Worm (Caenorhabditis elegans): ENCODE data around the gene dnj-19.

The dnj-19 gene

DNA sequence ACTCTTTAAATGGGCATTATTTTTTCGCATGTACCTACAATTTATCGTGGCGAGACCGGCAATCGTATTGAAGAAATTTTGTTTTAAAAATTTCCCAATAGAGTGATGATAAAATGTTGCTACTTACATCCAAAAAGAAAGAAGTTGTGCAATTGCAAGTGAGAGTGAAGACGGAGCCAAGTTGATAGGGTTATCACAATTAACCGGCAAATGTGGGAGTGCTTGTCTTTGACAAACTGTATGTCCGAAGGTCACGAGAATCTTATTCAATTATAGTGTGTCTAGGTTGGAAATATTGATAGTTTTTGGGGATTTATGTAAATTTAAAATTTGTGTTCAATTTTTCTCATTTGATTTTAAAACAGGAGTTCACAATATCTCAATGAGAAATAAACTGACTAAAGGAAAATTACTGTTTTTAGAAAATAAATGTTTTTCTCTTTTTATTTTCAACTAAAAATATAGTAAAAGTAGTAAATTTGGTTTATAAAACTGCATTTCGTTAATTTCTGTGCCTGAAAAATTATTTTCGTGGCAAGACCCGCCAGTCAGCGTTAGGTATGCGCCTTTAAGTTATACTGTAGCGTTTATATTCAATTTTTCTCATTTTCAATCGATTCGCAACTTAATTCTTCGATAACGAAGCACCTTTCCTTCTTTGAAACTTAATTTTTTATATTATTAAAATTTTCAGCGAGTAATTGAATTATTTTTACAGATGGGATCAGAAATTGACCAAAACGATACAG, 9.1 kb upstream of the dnj-19 start, which contains the start of the genes hpo-15 and mms-19:
Gene hpo-15, minus strand, starts transcription at position 201 of the 749 bp plus-strand sequence.
Gene mms-19, plus strand, starts transcription at position 719 of the 749 bp plus-strand sequence.
- TF ChIP-seq egl-18 (GFP tag; IDR thresholded peaks at IDR 0.05) (no peak), lsl-1 (GFP tag; optimal IDR thresholded peaks at IDR 0.05) (peak; percentile 75), madf-8 (GFP tag; conservative IDR thresholded peaks at IDR 0.05) (peak; percentile 52), F33H1.4 (GFP tag; IDR thresholded peaks at IDR 0.05) (peak; percentile 85), ceh-91 (GFP tag; IDR thresholded peaks at IDR 0.05) (0 out of 2 replicates have a peak, but pooled peaks have one; percentile 33), madf-6 (GFP tag; IDR thresholded peaks at IDR 0.05) (peak; percentile 85), F37B4.10 (GFP tag; IDR thresholded peaks at IDR 0.05) (no peak), mes-4 (tag; optimal IDR thresholded peaks at IDR 0.05) (no peak), xnd-1 (tag; optimal IDR thresholded peaks at IDR 0.05) (peak; percentile 80), ceh-27 (GFP tag; optimal IDR thresholded peaks at IDR 0.05) (no peak), nhr-80 (tag; optimal IDR thresholded peaks at IDR 0.05) (peak; percentile 57)

DNA sequence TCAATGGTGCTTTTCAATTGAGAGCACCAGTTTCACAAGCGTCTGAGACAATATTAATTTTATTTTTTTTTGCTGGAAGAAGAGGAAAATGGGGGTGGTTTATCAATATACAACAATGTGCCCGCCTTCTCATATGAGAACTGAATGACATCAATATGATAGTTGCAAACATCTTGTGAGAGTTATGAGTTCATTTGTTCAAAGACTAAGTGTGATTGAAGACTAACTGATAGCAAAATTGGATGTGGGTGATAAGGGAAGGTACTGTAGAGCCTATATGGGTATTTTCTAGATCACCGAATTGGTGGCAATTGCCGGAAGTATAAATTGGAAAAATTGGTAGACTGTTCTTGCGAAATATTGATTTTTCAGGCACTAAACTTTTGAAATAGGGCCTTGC, 7.9 kb upstream of the dnj-19 start:
- TF ChIP-seq ceh-27 (GFP tag; optimal IDR thresholded peaks at IDR 0.05) = no peak
- no peak for TF ChIP-seq cebp-1 (GFP tag; IDR thresholded peaks at IDR 0.05)
- peak; percentile 37 for TF ChIP-seq cebp-1 (tag; optimal IDR thresholded peaks at IDR 0.05)
- no peak for TF ChIP-seq Y79H2A.3 (GFP tag; conservative IDR thresholded peaks at IDR 0.05)
- no peak for TF ChIP-seq let-526 (GFP tag; IDR thresholded peaks at IDR 0.05)
- TF ChIP-seq lsl-1 (GFP tag; optimal IDR thresholded peaks at IDR 0.05) = no peak
- peak; percentile 86 for TF ChIP-seq nhr-80 (tag; optimal IDR thresholded peaks at IDR 0.05)
- no peak for TF ChIP-seq lir-1 (GFP tag; conservative IDR thresholded peaks at IDR 0.05)
- no peak for TF ChIP-seq madf-8 (GFP tag; conservative IDR thresholded peaks at IDR 0.05)
- TF ChIP-seq atf-7 (tag; optimal IDR thresholded peaks at IDR 0.05) = peak; percentile 49
- peak; percentile 49 for TF ChIP-seq ets-4 (GFP tag; optimal IDR thresholded peaks at IDR 0.05)

DNA sequence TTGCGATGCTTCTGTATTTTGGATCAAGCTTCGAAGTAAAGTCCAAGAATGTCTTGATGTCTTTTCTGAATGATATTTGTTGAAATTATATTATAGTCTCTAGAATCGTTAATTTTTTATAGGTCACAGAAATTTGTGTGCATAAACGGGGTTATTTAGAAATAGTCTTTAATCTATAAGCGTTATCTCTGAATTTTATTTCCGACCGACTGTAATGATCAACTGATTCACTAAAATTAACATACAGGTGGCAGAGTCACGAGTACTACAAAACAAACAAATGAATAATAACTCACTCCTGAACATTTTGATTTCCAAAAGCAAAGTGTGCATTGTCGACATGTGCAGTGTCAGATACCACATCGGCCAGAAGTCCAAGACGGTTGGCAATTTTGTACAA, 7.1 kb upstream of the dnj-19 start:
- TF ChIP-seq nhr-80 (tag; optimal IDR thresholded peaks at IDR 0.05) (peak; percentile 8), unc-62 (GFP tag; optimal IDR thresholded peaks at IDR 0.05) (no peak)

- peak; percentile 31 for TF ChIP-seq ztf-18 (tag; optimal IDR thresholded peaks at IDR 0.05)
- no peak for TF ChIP-seq mes-4 (tag; optimal IDR thresholded peaks at IDR 0.05)
- no peak for TF ChIP-seq egl-44 (GFP tag; IDR thresholded peaks at IDR 0.05)
- TF ChIP-seq chd-7 (tag; optimal IDR thresholded peaks at IDR 0.05) = no peak
- peak; percentile 78 for TF ChIP-seq nhr-80 (tag; optimal IDR thresholded peaks at IDR 0.05)
- TF ChIP-seq Y53G8AR.9 (GFP tag; conservative IDR thresholded peaks at IDR 0.05) = no peak
Observed at ce11 chrV:5509966-5510365, 5.3 kb upstream of the dnj-19 start.

ce11 chrV:5509134-5509533, 4.5 kb upstream of the dnj-19 start:
- no peak for TF ChIP-seq sea-2 (GFP tag; IDR thresholded peaks at IDR 0.05)
- TF ChIP-seq ztf-6 (GFP tag; IDR thresholded peaks at IDR 0.05) = no peak
- no peak for TF ChIP-seq fkh-3 (tag; optimal IDR thresholded peaks at IDR 0.05)

ce11 chrV:5504295-5504694, 362 bp downstream of the dnj-19 start:
- no peak for TF ChIP-seq ceh-91 (GFP tag; IDR thresholded peaks at IDR 0.05)
- TF ChIP-seq ceh-58 (GFP tag; IDR thresholded peaks at IDR 0.05) = no peak
- TF ChIP-seq efl-1 (GFP tag; optimal IDR thresholded peaks at IDR 0.05) = no peak
- peak; percentile 27; the same call in 1 of the 2 replicates for TF ChIP-seq egrh-3 (GFP tag; IDR thresholded peaks at IDR 0.05)
- TF ChIP-seq zfh-2 (GFP tag; conservative IDR thresholded peaks at IDR 0.05) = peak; percentile 58
- TF ChIP-seq hlh-12 (tag; optimal IDR thresholded peaks at IDR 0.05) = no peak
- peak; percentile 13; the same call in 1 of the 2 replicates for TF ChIP-seq dox-1 (GFP tag; IDR thresholded peaks at IDR 0.05)
- TF ChIP-seq T07F8.4 (tag; optimal IDR thresholded peaks at IDR 0.05) = no peak
- TF ChIP-seq nfyb-1 (GFP tag; IDR thresholded peaks at IDR 0.05) = 0 out of 2 replicates have a peak, but pooled peaks have one; percentile 12
